Worm (Caenorhabditis elegans) whole organism, late embryonic: ENCODE data around the gene Y82E9BR.8.
A peak's percentile ranks its signal among the peaks of the same experiment; 100 is the strongest.
"Not testable (repeated sequence)": the region's sequence is repeated elsewhere in the genome, so short reads cannot be mapped to it uniquely, and the experiment has no call there.

Experiments
- C38D4.7 ChIP-seq: fragments of 200-800 bp; sonication (Bioruptor generic); optimal IDR thresholded peaks from 2 replicates; lab custom pipeline; 2018; ENCODE audit warnings: mild to moderate bottlenecking, missing genetic modification characterization, moderate library complexity, missing compliant biosample characterization
- K02D7.2 ChIP-seq: sonication (generic microtip); optimal IDR thresholded peaks from 2 replicates; lab custom pipeline; 2017; ENCODE audit warnings: mild to moderate bottlenecking, missing genetic modification characterization, missing compliant biosample characterization
- Y22D7AL.16 ChIP-seq: sonication (generic microtip); optimal IDR thresholded peaks from 2 replicates; lab custom pipeline; 2016; ENCODE audit warnings: missing genetic modification characterization, missing compliant biosample characterization
- ama-1 ChIP-seq: fragments of 150-350 bp; optimal IDR thresholded peaks from 2 replicates; lab custom pipeline; 2014
- ceh-19 ChIP-seq: fragments of 200-800 bp; sonication (Bioruptor generic); optimal IDR thresholded peaks from 2 replicates; lab custom pipeline; 2018; ENCODE audit warnings: mild to moderate bottlenecking, missing genetic modification characterization, missing compliant biosample characterization
- ceh-22 ChIP-seq: sonication (generic microtip); optimal IDR thresholded peaks from 2 replicates; lab custom pipeline; 2017; ENCODE audit warnings: missing biosample characterization, missing genetic modification characterization
- ceh-30 ChIP-seq: fragments of 150-350 bp; optimal IDR thresholded peaks from 2 replicates; lab custom pipeline; 2014; ENCODE audit warnings: missing biosample characterization, missing genetic modification characterization
- ceh-45 ChIP-seq: fragments of 200-800 bp; sonication (Bioruptor generic); IDR thresholded peaks from 2 replicates; pipeline ENCODE4 v1.3.6; 2022; ENCODE audit warnings: missing genetic modification reagents, missing genetic modification characterization, missing compliant biosample characterization
- ceh-6 ChIP-seq: fragments of 200-800 bp; sonication (Bioruptor generic); optimal IDR thresholded peaks from 2 replicates; lab custom pipeline; 2018; ENCODE audit warnings: mild to moderate bottlenecking, missing genetic modification characterization, missing compliant biosample characterization
- che-1 ChIP-seq: sonication (generic microtip); optimal IDR thresholded peaks from 2 replicates; lab custom pipeline; 2016; ENCODE audit warnings: mild to moderate bottlenecking, missing genetic modification characterization, missing compliant biosample characterization
- dve-1 ChIP-seq: sonication (generic microtip); optimal IDR thresholded peaks from 2 replicates; lab custom pipeline; 2017; ENCODE audit warnings: antibody characterized with exemption, mild to moderate bottlenecking, missing genetic modification characterization, missing compliant biosample characterization
- elt-2 ChIP-seq: sonication (generic microtip); optimal IDR thresholded peaks from 2 replicates; lab custom pipeline; 2016; ENCODE audit warnings: missing genetic modification reagents, missing genetic modification characterization, missing compliant biosample characterization
- elt-4 ChIP-seq: sonication (generic microtip); optimal IDR thresholded peaks from 2 replicates; lab custom pipeline; 2016; ENCODE audit warnings: missing genetic modification characterization, missing compliant biosample characterization
- fkh-10 ChIP-seq: fragments of 150-350 bp; optimal IDR thresholded peaks from 2 replicates; lab custom pipeline; 2014; ENCODE audit warnings: missing biosample characterization, missing genetic modification reagents, missing genetic modification characterization
- fkh-6 ChIP-seq: sonication (generic microtip); optimal IDR thresholded peaks from 2 replicates; lab custom pipeline; 2016; ENCODE audit warnings: missing genetic modification characterization, missing compliant biosample characterization
- gmeb-2 ChIP-seq: sonication (generic microtip); optimal IDR thresholded peaks from 2 replicates; lab custom pipeline; 2016; ENCODE audit warnings: missing genetic modification characterization, inconsistent platforms, missing compliant biosample characterization
- hlh-13 ChIP-seq: fragments of 200-800 bp; sonication (Bioruptor generic); optimal IDR thresholded peaks from 2 replicates; lab custom pipeline; 2018; ENCODE audit warnings: mild to moderate bottlenecking, missing genetic modification characterization, missing compliant biosample characterization
- hlh-15 ChIP-seq: sonication (generic microtip); optimal IDR thresholded peaks from 2 replicates; lab custom pipeline; 2016; ENCODE audit warnings: missing genetic modification characterization, missing compliant biosample characterization
- hlh-6 ChIP-seq: sonication (generic microtip); optimal IDR thresholded peaks from 2 replicates; lab custom pipeline; 2016; ENCODE audit warnings: missing genotype, missing genetic modification characterization, missing compliant biosample characterization
- hlh-8 ChIP-seq: sonication (generic microtip); optimal IDR thresholded peaks from 2 replicates; lab custom pipeline; 2016; ENCODE audit warnings: missing genotype, missing genetic modification characterization, missing compliant biosample characterization
- madf-2 ChIP-seq: sonication (generic microtip); optimal IDR thresholded peaks from 2 replicates; lab custom pipeline; 2017; ENCODE audit warnings: missing genetic modification characterization, missing compliant biosample characterization
- mec-3 ChIP-seq: sonication (generic microtip); optimal IDR thresholded peaks from 2 replicates; lab custom pipeline; 2016; ENCODE audit warnings: borderline replicate concordance, missing genetic modification characterization, missing compliant biosample characterization
- nhr-11 ChIP-seq: fragments of 150-350 bp; optimal IDR thresholded peaks from 2 replicates; lab custom pipeline; 2014; ENCODE audit warnings: missing biosample characterization, missing genetic modification characterization
- npax-4 ChIP-seq: sonication (generic microtip); optimal IDR thresholded peaks from 2 replicates; lab custom pipeline; 2016; ENCODE audit warnings: missing genetic modification characterization, missing compliant biosample characterization
- pha-2 ChIP-seq: sonication (generic microtip); optimal IDR thresholded peaks from 2 replicates; lab custom pipeline; 2017; ENCODE audit warnings: mild to moderate bottlenecking, missing genetic modification characterization, missing compliant biosample characterization
- pha-4 ChIP-seq: fragments of 150-350 bp; optimal IDR thresholded peaks from 2 replicates; lab custom pipeline; 2018; ENCODE audit warnings: missing biosample characterization, missing genetic modification reagents, missing genetic modification characterization
- pqm-1 ChIP-seq: sonication (generic microtip); optimal IDR thresholded peaks from 2 replicates; lab custom pipeline; 2016; ENCODE audit warnings: missing genetic modification characterization, missing compliant biosample characterization
- ref-2 ChIP-seq: sonication (generic microtip); optimal IDR thresholded peaks from 2 replicates; lab custom pipeline; 2016; ENCODE audit warnings: missing genetic modification characterization, missing compliant biosample characterization
- sox-4 ChIP-seq: sonication (generic microtip); optimal IDR thresholded peaks from 2 replicates; lab custom pipeline; 2017; ENCODE audit warnings: mild to moderate bottlenecking, missing genetic modification characterization, inconsistent platforms, missing compliant biosample characterization
- tbx-2 ChIP-seq: sonication (generic microtip); optimal IDR thresholded peaks from 2 replicates; lab custom pipeline; 2016; ENCODE audit warnings: missing genetic modification characterization, missing compliant biosample characterization
- tbx-7 ChIP-seq: sonication (generic microtip); optimal IDR thresholded peaks from 2 replicates; lab custom pipeline; 2016; ENCODE audit warnings: missing genotype, missing genetic modification characterization, missing compliant biosample characterization
- unc-3 ChIP-seq, 2 experiments: fragments of 200-800 bp in 1 of 2; sonication (Bioruptor generic) in 1 of 2; sonication (generic microtip) in 1 of 2; conservative IDR thresholded peaks in 1 of 2; optimal IDR thresholded peaks in 1 of 2; 2 replicates each; pipeline versions ENCODE4 v1.3.6 to Lab custom; 2016 to 2022; ENCODE audit warnings: missing compliant biosample characterization in 2 of 2, missing genetic modification characterization in 2 of 2, missing genetic modification reagents in 1 of 2
- unc-55 ChIP-seq: sonication (generic microtip); optimal IDR thresholded peaks from 2 replicates; lab custom pipeline; 2017; ENCODE audit warnings: missing biosample characterization, missing genetic modification reagents, missing genetic modification characterization
- zip-5 ChIP-seq: sonication (generic microtip); optimal IDR thresholded peaks from 2 replicates; lab custom pipeline; 2016; ENCODE audit warnings: missing genetic modification characterization, missing compliant biosample characterization

The Y82E9BR.8 gene

DNA sequence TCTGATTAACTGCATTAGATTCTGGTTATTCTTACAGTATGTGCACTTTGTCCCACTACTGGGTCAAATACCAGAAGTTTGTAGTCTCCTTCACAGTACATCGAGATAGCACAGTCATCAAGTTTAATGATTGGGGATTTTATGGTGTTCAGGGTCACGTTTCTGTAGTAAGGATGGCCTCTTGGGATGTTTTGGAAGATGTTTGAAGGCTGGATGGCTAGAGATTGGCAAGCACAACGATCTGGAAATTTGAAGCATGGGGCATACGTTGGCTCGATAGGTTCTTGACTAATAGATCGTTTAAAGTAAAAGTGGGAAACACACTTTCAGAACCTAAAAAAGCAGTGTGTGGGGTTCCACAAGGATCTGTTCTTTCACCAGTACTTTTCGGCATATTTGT, at the start of gene Y82E9BR.8:
Gene Y82E9BR.8, minus strand, starts transcription at position 101 of the 400 bp plus-strand sequence.
- TF ChIP-seq elt-4; zip-5 (tag; lab: Kevin White, UChicago); elt-2: not testable (repeated sequence)

- TF ChIP-seq pqm-1 (no peak), nhr-11 (tag; lab: Kevin White, UChicago) (no peak), ref-2 (tag; lab: Kevin White, UChicago) (no peak), ceh-22 (tag; lab: Kevin White, UChicago) (no peak), ceh-19 (GFP tag; lab: Kevin White, UChicago) (no peak), mec-3 (tag; lab: Kevin White, UChicago) (no peak), tbx-2 (no peak), hlh-15 (tag; lab: Kevin White, UChicago) (no peak), sox-4 (tag; lab: Kevin White, UChicago) (no peak), npax-4 (tag; lab: Kevin White, UChicago) (no peak), fkh-6 (tag; lab: Kevin White, UChicago) (no peak), hlh-6 (tag; lab: Kevin White, UChicago) (no peak)
Observed at ce11 chrIII:1403108-1403507, 45.2 kb upstream of the Y82E9BR.8 start, which contains the start of gene pals-18. Gene pals-18 (plus strand): TSS chrIII:1403408.

ce11 chrIII:1401497-1401990, 43.7 kb upstream of the Y82E9BR.8 start, which contains the start of gene pals-19:
Gene pals-19 (plus strand): TSS chrIII:1401940.
- TF ChIP-seq ama-1: no peak
- no peak for TF ChIP-seq C38D4.7 (GFP tag; lab: Kevin White, UChicago)
- TF ChIP-seq fkh-10 (GFP tag; lab: Kevin White, UChicago): no peak

DNA sequence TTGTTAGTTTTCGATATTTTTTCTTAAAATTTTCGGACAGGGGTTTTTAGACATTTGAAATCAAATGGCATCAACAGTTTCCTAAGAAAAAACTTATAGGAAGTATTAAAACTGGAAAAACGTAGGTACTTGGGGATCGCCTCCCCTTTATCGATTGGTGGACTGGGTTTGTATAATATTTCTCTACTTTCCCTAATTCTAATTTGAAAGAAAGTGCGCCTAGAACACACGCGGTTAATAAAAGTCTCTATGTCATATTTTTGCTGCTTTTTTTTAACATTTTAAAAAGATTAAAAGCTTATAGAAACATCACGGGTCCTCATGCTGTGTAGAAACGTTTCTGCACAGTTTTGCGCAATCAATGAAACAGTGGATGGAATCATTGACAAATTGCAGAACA, 41.8 kb upstream of the Y82E9BR.8 start, which contains the start of gene pals-16:
Gene pals-16, plus strand, starts transcription at position 301 of the 400 bp plus-strand sequence.
- TF ChIP-seq Y22D7AL.16 (no peak), mec-3 (tag; lab: Kevin White, UChicago) (no peak), unc-3 (GFP tag; conservative IDR thresholded peaks at IDR 0.05; lab: Robert Waterston, UW) (no peak), unc-3 (tag; optimal IDR thresholded peaks at IDR 0.05; lab: Kevin White, UChicago) (no peak), unc-55 (GFP tag; lab: Kevin White, UChicago) (no peak), tbx-7 (tag; lab: Kevin White, UChicago) (no peak)

ce11 chrIII:1398183-1398582, 40.3 kb upstream of the Y82E9BR.8 start:
- no peak for TF ChIP-seq gmeb-2 (tag; lab: Kevin White, UChicago)
- TF ChIP-seq che-1 (tag; lab: Kevin White, UChicago): no peak
- TF ChIP-seq elt-2: peak; percentile 63

DNA sequence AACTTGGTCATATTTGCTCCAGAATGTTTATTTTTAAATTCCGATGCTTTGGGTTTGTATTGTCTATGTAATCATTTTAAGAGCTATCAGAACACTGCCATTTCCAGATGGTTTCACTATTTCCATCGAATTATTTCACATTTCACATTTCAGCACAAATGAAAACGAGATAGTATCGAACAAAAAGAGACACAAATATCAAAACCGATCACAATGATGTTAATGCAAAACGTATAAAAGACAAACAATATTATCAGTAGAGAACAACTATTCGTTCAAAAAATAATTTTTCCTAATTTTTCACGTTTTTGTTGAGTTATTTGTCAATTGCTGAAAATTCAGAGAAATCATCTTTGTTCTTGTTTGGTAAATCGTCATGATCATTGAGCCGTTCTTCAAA, 37.5 kb upstream of the Y82E9BR.8 start:
- TF ChIP-seq hlh-8 (tag; lab: Kevin White, UChicago) (no peak), ama-1 (no peak), hlh-13 (GFP tag; lab: Kevin White, UChicago) (no peak), sox-4 (tag; lab: Kevin White, UChicago) (no peak), npax-4 (tag; lab: Kevin White, UChicago) (no peak), ceh-30 (tag; lab: Kevin White, UChicago) (no peak), ceh-45 (GFP tag; lab: Robert Waterston, UW) (no peak), madf-2 (tag; lab: Kevin White, UChicago) (no peak), pha-4 (tag; lab: Kevin White, UChicago) (no peak), mec-3 (tag; lab: Kevin White, UChicago) (no peak), tbx-2 (no peak), gmeb-2 (tag; lab: Kevin White, UChicago) (no peak), elt-2 (no peak), ceh-6 (no peak), pqm-1 (no peak), dve-1 (tag; lab: Kevin White, UChicago) (no peak), pha-2 (tag; lab: Kevin White, UChicago) (no peak), K02D7.2 (tag; lab: Kevin White, UChicago) (no peak), C38D4.7 (GFP tag; lab: Kevin White, UChicago) (no peak)
- TF ChIP-seq, all 69 proteins: peak for 0
